Worm (Caenorhabditis elegans) whole organism, L1 larva: ENCODE data around the gene F55A11.7.

Experiments
- C16A3.4 ChIP-seq: fragments of 150-350 bp; optimal IDR thresholded peaks from 2 replicates; lab custom pipeline; 2014; ENCODE audit warnings: missing biosample characterization, missing genetic modification characterization
- C34B4.2 ChIP-seq: sonication (generic microtip); optimal IDR thresholded peaks from 2 replicates; lab custom pipeline; 2017; ENCODE audit warnings: mild to moderate bottlenecking, missing genetic modification characterization, missing compliant biosample characterization
- F16B12.6 ChIP-seq: fragments of 150-350 bp; optimal IDR thresholded peaks from 2 replicates; lab custom pipeline; 2014; ENCODE audit warnings: missing biosample characterization, missing genetic modification characterization
- aha-1 ChIP-seq: fragments of 150-350 bp; optimal IDR thresholded peaks from 2 replicates; lab custom pipeline; 2014; ENCODE audit warnings: missing biosample characterization, missing genetic modification characterization
- alr-1 ChIP-seq: fragments of 200-800 bp; sonication (Bioruptor generic); optimal IDR thresholded peaks from 2 replicates; lab custom pipeline; 2018; ENCODE audit warnings: borderline replicate concordance, mild to moderate bottlenecking, missing genetic modification characterization, missing compliant biosample characterization
- aly-2 ChIP-seq: fragments of 150-350 bp; optimal IDR thresholded peaks from 2 replicates; lab custom pipeline; 2014; ENCODE audit warnings: missing biosample characterization, missing genetic modification characterization
- blmp-1 ChIP-seq: fragments of 150-350 bp; optimal IDR thresholded peaks from 2 replicates; lab custom pipeline; 2014; ENCODE audit warnings: missing biosample characterization, missing genetic modification characterization
- ceh-8 ChIP-seq: fragments of 200-800 bp; sonication (Bioruptor generic); optimal IDR thresholded peaks from 2 replicates; lab custom pipeline; 2018; ENCODE audit warnings: mild to moderate bottlenecking, missing genetic modification characterization, moderate library complexity, missing compliant biosample characterization
- ceh-82 ChIP-seq, 3 experiments: fragments of 150-350 bp in 1 of 3; sonication (generic microtip) in 2 of 3; optimal IDR thresholded peaks; 2 replicates each; lab custom pipeline; 2014 to 2017; ENCODE audit warnings: missing biosample characterization in 3 of 3, missing genetic modification characterization in 3 of 3
- ceh-90 ChIP-seq: sonication (generic microtip); optimal IDR thresholded peaks from 2 replicates; lab custom pipeline; 2016; ENCODE audit warnings: missing genetic modification characterization, missing compliant biosample characterization
- dsc-1 ChIP-seq: sonication (generic microtip); optimal IDR thresholded peaks from 2 replicates; lab custom pipeline; 2016; ENCODE audit warnings: mild to moderate bottlenecking, missing genetic modification characterization, missing compliant biosample characterization
- efl-1 ChIP-seq, 4 experiments: fragments of 150-350 bp; optimal IDR thresholded peaks in 3 of 4; peaks in 1 of 4; 1 replicate in 1 of 4; 2 replicates in 3 of 4; lab custom pipeline; 2014; ENCODE audit warnings: missing biosample characterization in 2 of 4, missing genetic modification characterization in 2 of 4, missing genetic modification reagents in 2 of 4
- elt-2 ChIP-seq: sonication (generic microtip); optimal IDR thresholded peaks from 2 replicates; lab custom pipeline; 2016; ENCODE audit warnings: missing genetic modification characterization, mild to moderate bottlenecking, inconsistent platforms, missing compliant biosample characterization, missing genetic modification reagents
- elt-3 ChIP-seq, 6 experiments: fragments of 150-350 bp in 1 of 6; sonication (generic microtip); optimal IDR thresholded peaks; 2 replicates each; lab custom pipeline; 2017 to 2018; ENCODE audit warnings: missing biosample characterization in 6 of 6, missing genetic modification characterization in 6 of 6, inconsistent platforms in 1 of 6
- fos-1 ChIP-seq: fragments of 150-350 bp; optimal IDR thresholded peaks from 2 replicates; lab custom pipeline; 2014; ENCODE audit warnings: missing biosample characterization, missing genetic modification characterization
- hlh-17 ChIP-seq: fragments of 200-800 bp; sonication (Bioruptor generic); optimal IDR thresholded peaks from 2 replicates; lab custom pipeline; 2018; ENCODE audit warnings: missing genetic modification characterization, mild to moderate bottlenecking, missing compliant biosample characterization, moderate library complexity, borderline replicate concordance
- hpl-2 ChIP-seq: fragments of 150-350 bp; optimal IDR thresholded peaks from 2 replicates; lab custom pipeline; 2014; ENCODE audit warnings: missing biosample characterization, missing genetic modification reagents, missing genetic modification characterization
- irx-1 ChIP-seq: sonication (generic microtip); optimal IDR thresholded peaks from 2 replicates; lab custom pipeline; 2016; ENCODE audit warnings: missing genetic modification characterization, missing compliant biosample characterization
- lin-13 ChIP-seq: fragments of 150-350 bp; optimal IDR thresholded peaks from 2 replicates; lab custom pipeline; 2014; ENCODE audit warnings: missing biosample characterization, missing genetic modification reagents, missing genetic modification characterization
- lin-14 ChIP-seq: fragments of 200-800 bp; sonication (Bioruptor generic); optimal IDR thresholded peaks from 2 replicates; lab custom pipeline; 2018; ENCODE audit warnings: mild to moderate bottlenecking, missing genetic modification characterization, moderate library complexity, missing compliant biosample characterization
- lin-35 ChIP-seq, 2 experiments: fragments of 150-350 bp; optimal IDR thresholded peaks; 2 replicates each; lab custom pipeline; 2014; ENCODE audit warnings: missing biosample characterization in 2 of 2, missing genetic modification characterization in 2 of 2, missing genetic modification reagents in 2 of 2
- lsy-2 ChIP-seq, 2 experiments: fragments of 150-350 bp; optimal IDR thresholded peaks; 2 replicates each; lab custom pipeline; 2014; ENCODE audit warnings: missing biosample characterization in 2 of 2, missing genetic modification characterization in 2 of 2
- mab-9 ChIP-seq: fragments of 200-800 bp; sonication (Bioruptor generic); IDR thresholded peaks from 2 replicates; pipeline ENCODE4 v1.3.6; 2022; ENCODE audit warnings: missing genetic modification reagents, missing genetic modification characterization, missing compliant biosample characterization
- mdl-1 ChIP-seq, 2 experiments: fragments of 150-350 bp; optimal IDR thresholded peaks; 2 replicates each; lab custom pipeline; 2014 to 2017; ENCODE audit warnings: missing biosample characterization in 2 of 2, missing genetic modification characterization in 2 of 2, inconsistent platforms in 1 of 2
- mep-1 ChIP-seq: fragments of 150-350 bp; optimal IDR thresholded peaks from 2 replicates; lab custom pipeline; 2014; ENCODE audit warnings: missing biosample characterization, missing genetic modification characterization
- nhr-11 ChIP-seq: fragments of 150-350 bp; optimal IDR thresholded peaks from 2 replicates; lab custom pipeline; 2014; ENCODE audit warnings: missing biosample characterization, missing genetic modification characterization
- nhr-19 ChIP-seq: fragments of 200-800 bp; sonication (Bioruptor generic); conservative IDR thresholded peaks from 2 replicates; pipeline ENCODE4 v1.3.6; 2022; ENCODE audit warnings: missing genetic modification characterization, missing compliant biosample characterization
- nhr-20 ChIP-seq: sonication (generic microtip); optimal IDR thresholded peaks from 2 replicates; lab custom pipeline; 2016; ENCODE audit warnings: mild to moderate bottlenecking, missing genetic modification characterization, missing compliant biosample characterization
- nhr-237 ChIP-seq: fragments of 150-350 bp; optimal IDR thresholded peaks from 2 replicates; lab custom pipeline; 2014; ENCODE audit warnings: missing biosample characterization, missing genetic modification characterization
- nhr-47 ChIP-seq: sonication (generic microtip); optimal IDR thresholded peaks from 2 replicates; lab custom pipeline; 2016; ENCODE audit warnings: mild to moderate bottlenecking, missing genetic modification characterization, moderate library complexity, missing compliant biosample characterization
- nhr-71 ChIP-seq: sonication (generic microtip); optimal IDR thresholded peaks from 2 replicates; lab custom pipeline; 2016; ENCODE audit warnings: mild to moderate bottlenecking, missing genetic modification characterization, moderate library complexity, missing compliant biosample characterization
- nhr-85 ChIP-seq: sonication (generic microtip); peaks from one replicate; lab custom pipeline; 2016; ENCODE audit warnings: missing genetic modification characterization, inconsistent platforms, missing compliant biosample characterization
- pag-3 ChIP-seq: sonication (generic microtip); optimal IDR thresholded peaks from 2 replicates; lab custom pipeline; 2017; ENCODE audit warnings: missing genetic modification characterization, mild to moderate bottlenecking, missing compliant biosample characterization, antibody characterized with exemption, borderline replicate concordance; ENCODE audit not compliant: insufficient read depth
- rnt-1 ChIP-seq: sonication (generic microtip); optimal IDR thresholded peaks from 2 replicates; lab custom pipeline; 2016; ENCODE audit warnings: mild to moderate bottlenecking, missing genetic modification characterization, moderate library complexity, missing compliant biosample characterization
- skn-1 ChIP-seq: fragments of 150-350 bp; optimal IDR thresholded peaks from 2 replicates; lab custom pipeline; 2014; ENCODE audit warnings: missing biosample characterization, missing genetic modification characterization
- snpc-4 ChIP-seq: fragments of 150-350 bp; optimal IDR thresholded peaks from 2 replicates; lab custom pipeline; 2014; ENCODE audit warnings: missing biosample characterization, missing genetic modification characterization
- snu-23 ChIP-seq: sonication (generic microtip); optimal IDR thresholded peaks from 2 replicates; lab custom pipeline; 2016; ENCODE audit warnings: missing genetic modification characterization, missing compliant biosample characterization
- xbp-1 ChIP-seq: sonication (generic microtip); optimal IDR thresholded peaks from 2 replicates; lab custom pipeline; 2016; ENCODE audit warnings: missing genetic modification characterization, missing compliant biosample characterization

Gene F55A11.7

DNA sequence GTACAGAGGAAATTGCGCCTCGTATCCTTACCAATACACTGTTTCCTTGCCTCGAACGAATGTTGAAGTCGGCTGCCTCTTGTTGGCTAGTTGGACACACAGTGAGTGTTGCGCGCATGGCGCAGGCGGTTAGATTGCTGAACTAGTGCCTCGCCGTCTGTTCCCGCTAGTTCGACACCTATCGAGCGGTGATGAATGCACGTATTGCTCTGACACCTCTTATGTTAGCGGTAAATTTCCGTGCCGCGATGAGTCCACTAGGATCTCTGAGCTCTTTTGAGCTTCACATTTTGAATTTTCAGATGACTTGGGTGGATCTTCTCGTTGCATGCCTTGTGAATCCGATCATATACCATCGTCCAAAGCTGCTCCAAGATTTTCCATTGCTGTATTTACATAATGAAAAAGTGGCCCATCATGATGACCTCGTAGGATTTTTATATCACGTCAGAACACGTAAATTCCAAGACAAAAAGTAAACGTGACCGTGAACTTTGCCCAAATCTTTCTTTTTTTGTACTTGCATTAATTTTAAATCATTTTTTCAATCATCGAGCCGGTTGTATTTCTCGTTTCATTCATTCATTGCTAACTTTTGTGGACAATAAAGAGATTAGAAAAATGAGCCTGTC lies 4.3 kb downstream of the F55A11.7 start, which contains the start of gene F55A11.11 (continued):
- TF ChIP-seq nhr-11: no peak
- TF ChIP-seq nhr-20 (tag; lab: Kevin White, UChicago): peak; percentile 82
- peak; percentile 79 for TF ChIP-seq skn-1 (tag; lab: Kevin White, UChicago)
- TF ChIP-seq elt-2 (tag; lab: Kevin White, UChicago): peak; percentile 58
- TF ChIP-seq C34B4.2 (tag; lab: Kevin White, UChicago): no peak

DNA sequence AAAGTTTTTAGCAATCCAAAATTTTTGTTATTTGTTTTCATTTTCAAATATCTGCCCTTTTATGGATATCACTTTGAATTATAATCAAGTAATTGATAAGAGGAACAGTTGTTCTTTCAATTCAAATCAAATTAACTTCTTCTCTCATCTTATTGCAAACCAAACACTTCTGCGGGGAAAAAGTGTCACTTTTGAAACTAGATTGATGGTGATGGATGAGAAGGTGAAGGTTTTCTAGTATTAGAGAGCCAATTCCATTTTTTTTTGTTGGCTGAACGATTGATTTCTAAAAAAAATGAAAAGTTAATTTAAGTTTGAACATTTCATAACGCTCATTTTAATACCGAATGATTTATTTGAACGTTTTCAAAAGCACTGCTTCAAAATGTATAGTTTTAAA lies 7.4 kb downstream of the F55A11.7 start:
- TF ChIP-seq lin-14 (GFP tag; lab: Kevin White, UChicago) (peak; percentile 17), mep-1 (tag; lab: Kevin White, UChicago) (peak; percentile 46), elt-3 (tag; optimal IDR thresholded peaks at IDR 0.05; lab: Kevin White, UChicago) (peak in 1 of 6 experiments; percentile 33), ceh-8 (no peak)

DNA sequence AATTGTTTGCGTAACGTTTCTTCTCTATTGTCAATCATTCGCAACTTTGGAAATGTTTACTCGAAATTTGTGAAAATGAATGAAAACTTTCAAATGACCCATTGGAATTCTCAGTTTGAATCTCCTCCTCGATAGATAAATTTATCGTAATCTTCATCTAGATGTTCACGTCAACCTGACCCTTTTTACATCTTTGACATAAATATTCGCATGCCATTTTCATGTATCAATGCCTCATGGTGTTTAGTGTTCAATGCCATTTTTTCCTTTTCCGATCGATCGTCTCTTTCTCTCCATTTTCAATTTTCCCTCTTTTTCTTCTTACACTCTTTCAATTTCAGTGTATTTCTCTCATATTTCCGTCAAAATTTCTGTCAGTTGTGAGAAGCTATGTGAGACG lies 7.9 kb downstream of the F55A11.7 start:
- TF ChIP-seq hlh-17 (GFP tag; lab: Kevin White, UChicago) (no peak), lin-14 (GFP tag; lab: Kevin White, UChicago) (peak; percentile 32), efl-1 (optimal IDR thresholded peaks at IDR 0.05; lab: Kevin White, UChicago) (no peak), efl-1 (GFP tag; optimal IDR thresholded peaks at IDR 0.05 in 1 of 2; lab: Kevin White, UChicago) (peak in 1 of 2 experiments; percentile 62), snu-23 (GFP tag; lab: Kevin White, UChicago) (peak; percentile 25), nhr-85 (tag; lab: Kevin White, UChicago) (peak; percentile 72), snpc-4 (tag; lab: Kevin White, UChicago) (no peak)
- TF ChIP-seq, all 84 proteins: peak for 4

DNA sequence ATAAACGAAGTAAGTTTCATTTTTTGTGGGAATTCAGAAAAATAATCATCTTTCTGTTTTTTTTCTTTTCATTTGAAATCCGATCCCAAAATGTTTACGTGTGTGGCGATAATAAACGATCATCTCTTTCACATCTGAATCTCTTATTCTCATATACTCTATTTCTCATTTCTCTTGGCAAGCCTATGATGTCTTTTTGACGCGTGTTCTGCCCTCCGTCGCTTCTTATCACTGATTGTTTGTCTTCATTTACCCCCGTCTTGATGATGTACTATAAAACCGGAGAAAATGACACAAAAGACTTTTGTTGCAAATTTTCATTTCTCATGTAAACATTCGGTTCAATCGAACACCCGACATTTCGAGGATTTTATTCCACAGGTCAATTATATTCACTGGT lies 9.4 kb downstream of the F55A11.7 start:
- TF ChIP-seq nhr-20 (tag; lab: Kevin White, UChicago) (peak; percentile 54), aha-1 (tag; lab: Kevin White, UChicago) (no peak), elt-3 (tag; optimal IDR thresholded peaks at IDR 0.05; lab: Kevin White, UChicago) (peak in 5 of 6 experiments; percentile 5 to 57 (median 11)), mdl-1 (tag; optimal IDR thresholded peaks at IDR 0.05; lab: Kevin White, UChicago) (peak in 1 of 2 experiments; percentile 26), fos-1 (tag; lab: Kevin White, UChicago) (no peak), lin-14 (GFP tag; lab: Kevin White, UChicago) (peak; percentile 81), C16A3.4 (no peak), nhr-47 (tag; lab: Kevin White, UChicago) (no peak), irx-1 (tag; lab: Kevin White, UChicago) (no peak), alr-1 (tag; lab: Kevin White, UChicago) (no peak), nhr-19 (GFP tag; lab: Robert Waterston, UW) (0 out of 2 replicates have a peak, but pooled peaks have one; percentile 12), nhr-237 (tag; lab: Kevin White, UChicago) (no peak), dsc-1 (no peak), pag-3 (tag; lab: Kevin White, UChicago) (peak; percentile 92), aly-2 (tag; lab: Kevin White, UChicago) (no peak), ceh-82 (tag; optimal IDR thresholded peaks at IDR 0.05; lab: Kevin White, UChicago) (no peak), skn-1 (tag; lab: Kevin White, UChicago) (no peak), xbp-1 (tag; lab: Kevin White, UChicago) (no peak), lin-35 (GFP tag; optimal IDR thresholded peaks at IDR 0.05; lab: Kevin White, UChicago) (peak in 1 of 2 experiments; percentile 18), nhr-85 (tag; lab: Kevin White, UChicago) (peak; percentile 77), hpl-2 (GFP tag; lab: Kevin White, UChicago) (no peak), mep-1 (tag; lab: Kevin White, UChicago) (peak; percentile 20), blmp-1 (tag; lab: Kevin White, UChicago) (peak; percentile 69), F16B12.6 (no peak), nhr-71 (tag; lab: Kevin White, UChicago) (peak; percentile 48), snu-23 (GFP tag; lab: Kevin White, UChicago) (peak; percentile 45), lsy-2 (tag; optimal IDR thresholded peaks at IDR 0.05; lab: Kevin White, UChicago) (peak in 1 of 2 experiments; percentile 37), lin-13 (GFP tag; lab: Kevin White, UChicago) (no peak), rnt-1 (no peak), ceh-90 (tag; lab: Kevin White, UChicago) (no peak), mab-9 (no peak)
